Fruit fly (Drosophila melanogaster): ENCODE results near the gene Srx.

Gene Srx

DNA sequence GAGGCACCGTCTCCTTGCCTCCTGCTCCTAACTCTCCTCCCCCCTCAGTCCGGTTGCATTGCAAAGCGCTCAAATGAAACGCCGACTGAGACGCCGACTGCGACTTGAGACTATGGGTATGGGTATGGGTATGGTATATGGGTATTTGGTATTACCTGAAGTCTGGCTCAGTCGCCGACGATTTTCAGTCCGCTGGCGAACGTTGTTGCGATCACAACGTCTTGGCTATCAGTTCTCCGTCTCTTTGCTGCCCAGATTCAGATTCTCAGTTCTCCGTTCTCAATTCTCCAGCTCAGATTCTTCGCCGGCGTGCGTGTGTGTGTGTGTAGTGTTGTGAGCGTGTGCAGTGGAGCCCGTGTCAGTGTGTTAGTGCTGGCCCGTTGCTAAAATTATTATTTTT, 26.1 kb upstream of the Srx start, which contains the start of gene CG6398:
TSS of gene CG6398 (plus strand) at position 185 of the 400 bp plus-strand sequence.
- TF ChIP-seq CG8478 (optimal IDR thresholded peaks at IDR 0.05) (no peak), pan (optimal IDR thresholded peaks at IDR 0.05) (no peak), EcR (GFP tag; optimal IDR thresholded peaks at IDR 0.05) (no peak), usp (GFP tag; optimal IDR thresholded peaks at IDR 0.05) (no peak), Dll (optimal IDR thresholded peaks at IDR 0.05) (no peak), psq (optimal IDR thresholded peaks at IDR 0.05) (no peak)

DNA sequence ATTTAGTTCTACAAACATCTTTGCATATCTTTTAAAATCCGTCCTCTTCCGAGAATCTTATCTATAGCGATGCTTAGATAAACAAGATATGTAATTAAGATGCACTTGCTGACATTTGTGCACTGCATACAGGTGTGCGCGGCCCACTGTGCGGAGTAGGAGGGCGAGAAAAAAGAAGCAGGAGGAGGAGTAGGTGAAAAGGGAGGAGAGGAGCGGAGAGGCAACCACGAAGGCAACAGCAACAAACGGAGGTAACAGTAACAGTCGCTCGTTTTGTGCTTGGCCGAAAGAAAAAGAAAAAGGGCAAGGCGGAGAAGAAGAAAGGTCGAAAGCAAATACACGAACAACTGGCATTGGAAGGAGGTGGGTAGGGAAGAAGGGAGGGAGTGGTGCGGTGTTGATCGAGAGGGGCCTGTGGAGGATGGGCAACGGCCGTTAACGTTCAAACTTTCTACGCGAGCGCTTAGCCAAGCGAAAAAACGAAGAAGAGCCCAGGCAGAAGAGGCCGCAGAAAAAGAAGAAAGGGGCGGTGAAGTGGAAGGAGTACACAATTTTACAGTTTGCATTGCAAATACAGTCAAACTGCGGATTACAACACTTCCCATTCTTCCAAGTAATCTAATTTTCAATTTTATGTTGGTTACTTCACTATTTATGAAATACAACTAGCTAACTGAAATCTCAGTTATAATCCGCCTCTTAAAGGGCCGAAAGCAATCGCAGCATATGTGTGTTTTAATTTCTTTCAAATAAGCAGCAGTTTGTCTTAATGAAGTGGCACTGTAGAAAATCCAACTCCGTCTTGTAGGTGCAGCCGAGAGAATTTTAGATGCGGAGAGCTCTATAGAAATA, 24.4 kb upstream of the Srx start:
- TF ChIP-seq Dll (optimal IDR thresholded peaks at IDR 0.05) (no peak), EcR (GFP tag; optimal IDR thresholded peaks at IDR 0.05) (no peak), CG8478 (optimal IDR thresholded peaks at IDR 0.05) (no peak), usp (GFP tag; optimal IDR thresholded peaks at IDR 0.05) (no peak), pan (optimal IDR thresholded peaks at IDR 0.05) (no peak), psq (optimal IDR thresholded peaks at IDR 0.05) (no peak)

DNA sequence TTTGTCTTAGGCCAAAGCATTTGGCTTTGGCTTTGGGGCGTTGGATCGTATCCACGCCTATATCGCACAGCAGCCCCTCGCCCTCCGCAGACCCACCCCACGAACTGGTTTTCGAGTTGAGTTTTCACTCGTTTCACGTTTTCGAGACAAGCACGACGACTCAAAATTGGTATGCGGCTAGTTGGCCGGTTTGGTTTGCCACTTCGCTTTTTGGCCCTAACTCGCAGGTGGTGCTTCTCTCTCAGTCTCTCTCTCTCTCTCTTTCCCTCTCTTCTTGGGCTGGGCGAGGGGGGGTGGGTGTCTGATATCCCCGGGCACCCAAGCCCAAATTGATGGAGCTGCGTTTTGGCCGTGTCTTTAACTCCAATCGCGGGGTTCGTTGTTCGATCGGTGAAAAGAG, 22.8 kb upstream of the Srx start:
- TF ChIP-seq pan (optimal IDR thresholded peaks at IDR 0.05), result no peak
- TF ChIP-seq EcR (GFP tag; optimal IDR thresholded peaks at IDR 0.05), result peak in 1 of 2 experiments; percentile 5

DNA sequence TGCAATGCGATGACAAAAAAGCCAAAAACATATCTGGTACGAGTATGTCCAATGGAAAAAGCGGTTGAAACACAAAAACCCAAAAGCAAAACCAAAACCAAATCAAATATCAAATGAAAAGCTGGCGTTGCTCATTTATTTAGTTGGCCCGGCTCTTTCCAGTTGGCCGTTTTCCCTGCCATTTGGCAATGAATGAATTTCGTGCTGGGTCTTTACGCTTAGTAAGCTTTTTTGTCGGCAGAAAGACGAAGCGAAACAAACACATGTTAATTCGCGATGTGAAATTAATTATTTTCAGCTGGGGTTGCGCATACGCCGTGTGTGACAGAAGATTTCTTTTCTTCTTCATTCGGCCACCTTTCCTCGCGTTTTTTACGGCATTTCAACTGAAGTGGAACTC, 22.0 kb upstream of the Srx start:
- TF ChIP-seq usp (GFP tag; optimal IDR thresholded peaks at IDR 0.05) (no peak), Dll (optimal IDR thresholded peaks at IDR 0.05) (no peak), psq (optimal IDR thresholded peaks at IDR 0.05) (no peak), pan (optimal IDR thresholded peaks at IDR 0.05) (no peak), EcR (GFP tag; optimal IDR thresholded peaks at IDR 0.05) (no peak), CG8478 (optimal IDR thresholded peaks at IDR 0.05) (no peak)

DNA sequence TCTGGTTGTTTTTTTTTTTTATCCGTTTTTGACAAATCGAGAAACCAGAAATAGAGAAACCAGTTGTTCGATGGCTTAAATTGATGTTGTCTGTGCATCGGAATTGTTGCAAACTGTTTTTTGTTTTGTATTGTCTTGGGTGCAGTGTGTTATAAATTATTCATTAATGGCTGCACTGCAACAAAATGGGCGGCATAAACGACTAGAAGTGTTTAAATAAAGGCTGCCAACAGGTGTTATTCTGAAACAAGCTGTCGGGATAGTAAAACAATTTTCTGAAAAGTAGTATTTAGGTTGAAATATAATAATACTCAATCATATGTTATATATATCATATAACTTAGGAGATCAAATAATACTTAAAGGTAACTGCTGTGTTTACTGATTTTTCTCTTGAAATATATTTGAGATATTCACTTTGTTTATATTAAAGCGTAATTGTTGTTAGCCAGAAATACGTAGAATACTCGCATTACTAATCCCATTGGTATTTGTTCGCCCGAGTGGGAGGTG, 20.3 kb upstream of the Srx start:
- TF ChIP-seq pan (optimal IDR thresholded peaks at IDR 0.05) (no peak), psq (optimal IDR thresholded peaks at IDR 0.05) (no peak)

DNA sequence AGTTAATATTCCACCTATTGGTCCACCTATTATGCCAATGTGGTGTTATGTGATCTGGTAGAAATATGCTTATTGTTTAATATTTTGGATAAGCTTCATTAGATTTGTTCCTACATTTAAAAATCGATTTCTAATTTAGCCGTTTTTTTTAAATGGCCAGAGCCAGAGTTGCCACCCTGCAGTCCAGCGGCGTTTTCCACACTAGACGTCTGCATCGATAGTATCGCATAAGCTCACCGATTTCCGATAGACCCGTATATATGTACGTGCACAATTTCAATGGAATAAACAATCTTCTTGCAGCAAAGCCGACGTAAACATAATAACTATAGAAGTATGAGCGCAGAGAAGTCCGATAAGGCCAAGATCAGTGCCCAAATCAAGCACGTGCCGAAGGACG, 14.9 kb upstream of the Srx start, which contains the start of gene Taf9:
TSS of gene Taf9 (plus strand) at position 239 of the 400 bp plus-strand sequence.
- no peak for TF ChIP-seq psq (optimal IDR thresholded peaks at IDR 0.05)
- TF ChIP-seq EcR (GFP tag; optimal IDR thresholded peaks at IDR 0.05), result no peak
- no peak for TF ChIP-seq usp (GFP tag; optimal IDR thresholded peaks at IDR 0.05)
- no peak for TF ChIP-seq pan (optimal IDR thresholded peaks at IDR 0.05)
- TF ChIP-seq Dll (optimal IDR thresholded peaks at IDR 0.05), result no peak
- no peak for TF ChIP-seq CG8478 (optimal IDR thresholded peaks at IDR 0.05)

DNA sequence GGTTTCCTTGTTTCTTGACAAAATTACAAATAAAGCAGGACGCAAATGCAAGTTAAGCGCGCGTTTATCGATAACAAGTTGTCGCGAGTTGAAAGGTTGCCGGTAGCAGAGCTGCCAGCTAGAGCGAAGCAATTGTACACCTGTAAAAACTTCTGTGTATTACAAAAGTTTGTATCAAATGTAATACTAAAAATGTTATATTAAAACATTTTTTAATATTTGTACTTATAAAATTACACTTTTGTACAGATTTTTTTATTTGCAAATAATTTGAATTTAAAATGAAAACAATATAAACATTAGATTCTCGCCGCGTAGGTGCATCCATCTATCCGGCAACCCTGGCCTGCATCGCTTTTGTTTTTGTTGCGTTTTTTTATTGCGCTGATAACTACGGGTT, 12.2 kb upstream of the Srx start, which contains the start of the genes CG8142 and Ucp4A:
TSS of gene CG8142 (minus strand) at position 82 of the 400 bp plus-strand sequence.
TSS of gene Ucp4A (plus strand) at position 327 of the 400 bp plus-strand sequence.
- TF ChIP-seq CG8478 (optimal IDR thresholded peaks at IDR 0.05), result no peak
- no peak for TF ChIP-seq Dll (optimal IDR thresholded peaks at IDR 0.05)

DNA sequence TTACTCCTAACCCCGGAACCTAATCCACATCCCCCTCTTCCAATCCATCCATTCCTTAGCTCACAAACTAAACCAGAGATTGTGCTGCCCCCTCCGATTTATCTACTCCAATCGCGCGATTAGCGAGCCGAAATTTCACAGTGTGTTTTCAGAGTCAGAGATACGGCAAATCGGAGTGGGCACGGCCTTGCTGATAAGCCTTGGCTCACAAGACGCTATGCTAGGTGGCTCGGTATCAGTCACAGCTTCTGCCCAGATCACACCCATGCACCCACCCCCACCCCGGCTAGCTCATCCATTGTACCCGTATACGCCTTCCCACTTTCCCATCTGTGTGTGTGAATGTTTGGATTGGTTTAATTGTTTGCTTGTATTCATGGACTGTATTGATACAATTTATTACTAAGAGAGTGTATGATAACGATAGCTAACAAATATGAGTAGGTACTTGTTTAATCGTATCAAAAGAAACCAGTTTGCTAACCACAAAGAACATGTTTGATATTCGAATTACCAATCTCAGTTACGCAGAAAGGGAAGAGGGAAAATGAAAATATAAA, 10.9 kb upstream of the Srx start:
- TF ChIP-seq psq (optimal IDR thresholded peaks at IDR 0.05) (no peak), EcR (GFP tag; optimal IDR thresholded peaks at IDR 0.05) (no peak), pan (optimal IDR thresholded peaks at IDR 0.05) (no peak), Dll (optimal IDR thresholded peaks at IDR 0.05) (no peak), CG8478 (optimal IDR thresholded peaks at IDR 0.05) (no peak), usp (GFP tag; optimal IDR thresholded peaks at IDR 0.05) (no peak)

DNA sequence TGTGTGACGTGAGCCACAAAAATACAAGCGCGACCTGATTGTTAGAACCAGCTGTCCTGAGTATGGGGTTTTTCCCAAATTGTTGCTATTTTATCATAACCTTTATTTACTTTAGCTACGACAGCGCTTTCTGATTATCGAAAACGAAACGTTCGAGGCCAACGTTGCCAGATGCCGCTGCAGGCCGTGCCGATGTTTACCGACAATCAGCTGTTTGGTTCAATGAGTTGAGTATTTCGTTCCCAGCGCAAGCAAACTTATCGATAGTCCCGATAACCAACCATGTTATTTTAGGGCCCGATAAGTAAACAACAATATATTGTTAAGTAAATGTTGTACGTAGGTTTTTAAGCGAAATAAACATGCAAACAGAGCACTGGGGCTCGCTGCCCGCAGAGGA, 6.6 kb upstream of the Srx start, which contains the start of the genes CG15814 and Spt7:
TSS of gene CG15814 (minus strand) at position 164 of the 400 bp plus-strand sequence.
TSS of gene Spt7 (plus strand) at position 282 of the 400 bp plus-strand sequence.
- TF ChIP-seq Dll (optimal IDR thresholded peaks at IDR 0.05), result no peak
- no peak for TF ChIP-seq usp (GFP tag; optimal IDR thresholded peaks at IDR 0.05)
- no peak for TF ChIP-seq EcR (GFP tag; optimal IDR thresholded peaks at IDR 0.05)
- TF ChIP-seq psq (optimal IDR thresholded peaks at IDR 0.05), result no peak
- TF ChIP-seq pan (optimal IDR thresholded peaks at IDR 0.05), result no peak
- TF ChIP-seq CG8478 (optimal IDR thresholded peaks at IDR 0.05), result no peak

DNA sequence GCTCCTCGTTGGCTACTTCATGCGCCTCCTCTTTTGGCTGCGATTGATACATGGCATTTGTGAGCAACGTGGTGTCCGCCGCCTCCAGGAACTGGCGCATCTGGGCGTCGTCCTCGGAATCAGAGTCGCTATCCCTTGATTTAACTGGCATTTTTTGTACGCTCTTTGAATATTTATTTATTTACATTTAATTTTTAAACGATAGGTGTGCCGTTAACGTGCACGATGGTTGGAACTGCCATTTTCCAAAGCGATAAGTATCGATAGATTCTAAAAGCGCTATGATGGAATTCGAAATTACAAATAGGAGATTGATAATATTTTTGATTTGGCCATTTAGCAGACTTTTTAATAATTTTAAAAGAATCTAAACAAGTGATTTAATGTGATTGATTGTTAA, 4.3 kb upstream of the Srx start, which contains the start of gene CG32554:
TSS of gene CG32554 (minus strand) at position 229 of the 400 bp plus-strand sequence.
- TF ChIP-seq CG8478 (optimal IDR thresholded peaks at IDR 0.05) (no peak), pan (optimal IDR thresholded peaks at IDR 0.05) (no peak), usp (GFP tag; optimal IDR thresholded peaks at IDR 0.05) (no peak), EcR (GFP tag; optimal IDR thresholded peaks at IDR 0.05) (no peak), Dll (optimal IDR thresholded peaks at IDR 0.05) (no peak), psq (optimal IDR thresholded peaks at IDR 0.05) (no peak)

DNA sequence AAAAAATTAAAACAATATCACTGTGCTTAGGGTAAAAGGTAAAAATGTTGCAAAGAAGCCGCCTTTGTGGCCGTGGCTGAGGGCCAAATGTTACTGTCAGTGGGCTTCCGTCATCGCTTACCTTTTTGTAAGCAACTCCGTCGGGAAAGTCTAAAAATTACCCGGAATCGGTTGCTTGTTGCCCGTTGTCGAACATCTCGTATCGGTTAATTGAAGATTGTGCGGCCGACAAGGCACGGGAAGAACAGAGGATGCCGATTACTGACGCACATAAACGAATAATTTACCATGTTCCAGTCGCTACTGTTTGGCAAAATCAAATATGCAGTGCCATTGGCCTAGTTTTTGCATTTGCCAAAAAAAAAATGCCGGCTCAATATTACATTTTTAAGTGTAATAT, 745 bp upstream of the Srx start, which contains the start of gene Mco4:
TSS of gene Mco4 (minus strand) at position 101 of the 400 bp plus-strand sequence.
- TF ChIP-seq Dll (optimal IDR thresholded peaks at IDR 0.05) (no peak), pan (optimal IDR thresholded peaks at IDR 0.05) (no peak), EcR (GFP tag; optimal IDR thresholded peaks at IDR 0.05) (no peak), CG8478 (optimal IDR thresholded peaks at IDR 0.05) (no peak), psq (optimal IDR thresholded peaks at IDR 0.05) (no peak), usp (GFP tag; optimal IDR thresholded peaks at IDR 0.05) (no peak)

DNA sequence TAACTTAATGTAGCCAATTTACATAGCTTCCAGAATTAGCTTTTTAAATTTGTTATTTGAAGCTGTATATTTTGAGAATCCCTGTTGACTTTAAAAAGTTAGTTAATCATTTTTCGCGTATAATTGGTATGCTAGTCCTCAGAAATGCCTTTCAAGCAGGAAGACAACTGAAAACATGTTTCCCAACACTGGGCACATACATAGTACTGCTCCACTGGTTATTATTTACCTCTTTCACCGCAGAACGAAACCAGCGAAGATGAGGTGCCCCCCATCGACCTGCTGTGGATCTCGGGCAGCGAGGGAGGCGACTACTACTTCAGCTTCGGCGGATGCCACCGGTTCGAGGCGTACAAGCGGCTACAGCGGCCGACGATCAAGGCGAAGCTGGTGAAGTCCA, 1.0 kb downstream of the Srx start:
- TF ChIP-seq CG8478 (optimal IDR thresholded peaks at IDR 0.05) (no peak), psq (optimal IDR thresholded peaks at IDR 0.05) (no peak), EcR (GFP tag; optimal IDR thresholded peaks at IDR 0.05) (no peak), Dll (optimal IDR thresholded peaks at IDR 0.05) (no peak), pan (optimal IDR thresholded peaks at IDR 0.05) (no peak), usp (GFP tag; optimal IDR thresholded peaks at IDR 0.05) (no peak)

Measured in whole organism.